Fruit fly (Drosophila melanogaster): Measurements from ENCODE around the gene Acbp3.

DNA sequence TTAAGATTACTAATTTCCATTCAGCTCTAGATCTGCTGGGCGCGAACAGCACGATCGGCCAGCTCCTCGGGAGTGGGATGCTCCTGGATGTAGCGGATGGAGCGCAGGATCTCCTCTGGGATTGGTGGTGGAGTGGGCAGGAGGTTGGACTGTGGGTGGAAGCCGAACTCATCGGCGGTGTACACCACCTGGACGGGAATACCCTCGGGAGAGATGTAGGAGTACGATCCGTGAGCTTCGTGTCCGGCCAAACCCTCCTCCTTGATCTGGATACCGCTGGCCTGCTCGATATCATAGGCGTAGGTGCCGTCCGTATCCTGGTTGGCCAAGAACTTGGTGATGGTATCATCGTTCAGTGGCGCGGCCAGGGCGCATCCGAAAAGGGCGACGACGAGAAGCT lies 44.6 kb upstream of the Acbp3 start:
- TF ChIP-seq MESR4 (GFP tag; optimal IDR thresholded peaks at IDR 0.05) (no peak), gro (GFP tag; optimal IDR thresholded peaks at IDR 0.05) (no peak), usp (GFP tag; optimal IDR thresholded peaks at IDR 0.05) (no peak), CG1603 (tag; optimal IDR thresholded peaks at IDR 0.05) (no peak), psq (GFP tag; optimal IDR thresholded peaks at IDR 0.05) (no peak), maf-S (GFP tag; optimal IDR thresholded peaks at IDR 0.05) (no peak), emc (GFP tag; optimal IDR thresholded peaks at IDR 0.05) (no peak), mirr (GFP tag; optimal IDR thresholded peaks at IDR 0.05) (no peak), zfh1 (GFP tag; IDR thresholded peaks at IDR 0.05) (no peak), Six4 (GFP tag; optimal IDR thresholded peaks at IDR 0.05) (no peak), Scr (GFP tag; IDR thresholded peaks at IDR 0.05; ENCODE audit: partially characterized antibody) (no peak), CG2202 (tag; optimal IDR thresholded peaks at IDR 0.05) (no peak), CG10979 (tag; optimal IDR thresholded peaks at IDR 0.05) (no peak), CG3838 (GFP tag; optimal IDR thresholded peaks at IDR 0.05) (no peak)

Data from whole organism, embryonic.